Fruit fly (Drosophila melanogaster) whole organism, embryonic: ENCODE data around the gene MTF-1.
A peak's percentile ranks its signal among the peaks of the same experiment; 100 is the strongest.

Source experiments
- Abd-B ChIP-seq: fragments of 200-800 bp; sonication (Bioruptor generic); optimal IDR thresholded peaks from 2 replicates; lab custom pipeline; 2018; ENCODE audit warnings: missing biosample characterization, mild to moderate bottlenecking, missing genetic modification characterization, moderate library complexity
- Bdp1 ChIP-seq: fragments of 200-800 bp; sonication (Bioruptor generic); optimal IDR thresholded peaks from 3 replicates; lab custom pipeline; 2016; ENCODE audit warnings: missing biosample characterization, missing genetic modification characterization
- CG11093 ChIP-seq: fragments of 200-800 bp; sonication (Bioruptor generic); IDR thresholded peaks from 3 replicates; pipeline ENCODE4 v1.3.6; 2022; ENCODE audit warnings: missing biosample characterization, missing genetic modification characterization
- CG12942 ChIP-seq: fragments of 200-800 bp; sonication (Bioruptor generic); optimal IDR thresholded peaks from 3 replicates; lab custom pipeline; 2016; ENCODE audit warnings: missing biosample characterization, missing genetic modification characterization
- CG14965 ChIP-seq: fragments of 200-800 bp; sonication (Bioruptor generic); optimal IDR thresholded peaks from 2 replicates; lab custom pipeline; 2016; ENCODE audit warnings: missing biosample characterization, missing genetic modification characterization, borderline replicate concordance
- CG15514 ChIP-seq: fragments of 200-800 bp; sonication (Bioruptor generic); optimal IDR thresholded peaks from 3 replicates; lab custom pipeline; 2017; ENCODE audit warnings: missing biosample characterization, missing genetic modification characterization, mild to moderate bottlenecking, moderate library complexity, missing genetic modification reagents
- CG17361 ChIP-seq: fragments of 200-800 bp; sonication (Bioruptor generic); IDR thresholded peaks from 3 replicates; pipeline ENCODE4 v1.3.6; 2022; ENCODE audit warnings: missing biosample characterization, missing genetic modification characterization
- CG17385 ChIP-seq: fragments of 200-800 bp; sonication (Bioruptor generic); optimal IDR thresholded peaks from 3 replicates; lab custom pipeline; 2018; ENCODE audit warnings: missing biosample characterization, mild to moderate bottlenecking, missing genetic modification characterization
- CG2120 ChIP-seq: fragments of 200-800 bp; sonication (Bioruptor generic); optimal IDR thresholded peaks from 3 replicates; lab custom pipeline; 2016; ENCODE audit warnings: missing biosample characterization, missing genetic modification characterization
- CG2199 ChIP-seq: fragments of 200-800 bp; sonication (Bioruptor generic); IDR thresholded peaks from 3 replicates; pipeline ENCODE4 v1.3.6; 2022; ENCODE audit warnings: missing biosample characterization, missing genetic modification characterization
- CG34224 ChIP-seq: fragments of 200-800 bp; sonication (Bioruptor generic); IDR thresholded peaks from 3 replicates; pipeline ENCODE4 v1.3.6; 2022; ENCODE audit warnings: missing biosample characterization, missing genetic modification characterization; ENCODE audit not compliant: partially characterized antibody
- CG3726 ChIP-seq: fragments of 200-800 bp; sonication (Bioruptor generic); IDR thresholded peaks from 3 replicates; pipeline ENCODE4, ENCODE4 v1.3.6; 2022; ENCODE audit warnings: missing biosample characterization, missing genetic modification characterization
- CG42726 ChIP-seq: fragments of 200-800 bp; sonication (Bioruptor generic); IDR thresholded peaks from 2 replicates; pipeline ENCODE4 v1.3.6; 2022; ENCODE audit warnings: missing biosample characterization, missing genetic modification characterization; ENCODE audit not compliant: partially characterized antibody
- CG6272 ChIP-seq: fragments of 200-800 bp; sonication (Bioruptor generic); IDR thresholded peaks from 2 replicates; pipeline ENCODE4 v1.3.6; 2022; ENCODE audit warnings: missing biosample characterization, missing genetic modification characterization
- CG6765 ChIP-seq: fragments of 200-800 bp; sonication (Bioruptor generic); optimal IDR thresholded peaks from 3 replicates; lab custom pipeline; 2017; ENCODE audit warnings: missing biosample characterization, mild to moderate bottlenecking, missing genetic modification characterization
- CG7271 ChIP-seq: fragments of 200-800 bp; sonication (Bioruptor generic); optimal IDR thresholded peaks from 2 replicates; lab custom pipeline; 2018; ENCODE audit warnings: missing biosample characterization, mild to moderate bottlenecking, missing genetic modification characterization, moderate library complexity
- CG9797 ChIP-seq: fragments of 200-800 bp; sonication (Bioruptor generic); optimal IDR thresholded peaks from 3 replicates; lab custom pipeline; 2018; ENCODE audit warnings: missing biosample characterization, mild to moderate bottlenecking, missing genetic modification characterization
- CHES-1-like ChIP-seq: fragments of 200-800 bp; sonication (Bioruptor generic); optimal IDR thresholded peaks from 2 replicates; lab custom pipeline; 2016; ENCODE audit warnings: missing biosample characterization, missing genetic modification characterization
- Eip74EF ChIP-seq, 2 experiments: fragments of 200-800 bp in 1 of 2; fragments of >200 bp in 1 of 2; sonication (Bioruptor generic) in 1 of 2; optimal IDR thresholded peaks; 2 replicates each; lab custom pipeline; 2017 to 2019; ENCODE audit warnings: missing biosample characterization in 2 of 2, missing genetic modification characterization in 2 of 2, mild to moderate bottlenecking in 1 of 2, moderate library complexity in 1 of 2
- NC2α ChIP-seq: fragments of 200-800 bp; sonication (Bioruptor generic); optimal IDR thresholded peaks from 2 replicates; lab custom pipeline; 2016; ENCODE audit warnings: missing biosample characterization, missing genetic modification characterization
- NC2β ChIP-seq: fragments of 200-800 bp; sonication (Bioruptor generic); optimal IDR thresholded peaks from 2 replicates; lab custom pipeline; 2016; ENCODE audit warnings: missing biosample characterization, missing genetic modification characterization
- Ravus ChIP-seq: fragments of 200-800 bp; sonication (Bioruptor generic); IDR thresholded peaks from 2 replicates; pipeline ENCODE4 v1.3.6; 2022; ENCODE audit warnings: missing biosample characterization, missing genetic modification characterization
- Spps ChIP-seq: fragments of 200-800 bp; sonication (Bioruptor generic); optimal IDR thresholded peaks from 2 replicates; lab custom pipeline; 2018; ENCODE audit warnings: missing biosample characterization, mild to moderate bottlenecking, missing genetic modification characterization
- Ssrp ChIP-seq: fragments of 200-800 bp; sonication (Bioruptor generic); optimal IDR thresholded peaks from 2 replicates; lab custom pipeline; 2018; ENCODE audit warnings: missing biosample characterization, mild to moderate bottlenecking, missing genetic modification characterization, moderate library complexity
- Tbp ChIP-seq: fragments of >200 bp; optimal IDR thresholded peaks from 2 replicates; lab custom pipeline; 2018; ENCODE audit warnings: missing biosample characterization, missing genetic modification characterization
- Trl ChIP-seq, 3 experiments: fragments of >200 bp in 2 of 3; fragments of 200-800 bp in 1 of 3; sonication (Bioruptor generic) in 1 of 3; optimal IDR thresholded peaks; 2 replicates in 1 of 3; 3 replicates in 2 of 3; lab custom pipeline; 2016 to 2017; ENCODE audit warnings: missing biosample characterization in 1 of 3, missing genetic modification characterization in 1 of 3
- aop ChIP-seq: fragments of 200-800 bp; sonication (Bioruptor generic); IDR thresholded peaks from 2 replicates; pipeline ENCODE4 v1.3.6; 2022; ENCODE audit warnings: missing biosample characterization, missing genetic modification characterization
- bbx ChIP-seq: fragments of 200-800 bp; sonication (Bioruptor generic); IDR thresholded peaks from 2 replicates; pipeline ENCODE4 v1.3.6; 2022; ENCODE audit warnings: missing biosample characterization, missing genetic modification characterization; ENCODE audit not compliant: partially characterized antibody
- crol ChIP-seq: fragments of 200-800 bp; sonication (Bioruptor generic); IDR thresholded peaks from 2 replicates; pipeline ENCODE4 v1.3.6; 2022; ENCODE audit warnings: missing biosample characterization, missing genetic modification characterization
- crp ChIP-seq, 2 experiments: fragments of 200-800 bp; sonication (Bioruptor generic); optimal IDR thresholded peaks; 2 replicates in 1 of 2; 3 replicates in 1 of 2; lab custom pipeline; 2017; ENCODE audit warnings: missing biosample characterization in 2 of 2, missing genetic modification characterization in 2 of 2, mild to moderate bottlenecking in 1 of 2, moderate library complexity in 1 of 2
- dmrt99B ChIP-seq: fragments of 200-800 bp; sonication (Bioruptor generic); optimal IDR thresholded peaks from 2 replicates; lab custom pipeline; 2018; ENCODE audit warnings: missing biosample characterization, mild to moderate bottlenecking, missing genetic modification characterization, moderate library complexity
- ewg ChIP-seq: fragments of 200-800 bp; sonication (Bioruptor generic); optimal IDR thresholded peaks from 3 replicates; lab custom pipeline; 2017; ENCODE audit warnings: mild to moderate bottlenecking, missing biosample characterization, missing genetic modification reagents, missing genetic modification characterization
- fd102C ChIP-seq: fragments of 200-800 bp; sonication (Bioruptor generic); optimal IDR thresholded peaks from 2 replicates; lab custom pipeline; 2018; ENCODE audit warnings: missing biosample characterization, mild to moderate bottlenecking, missing genetic modification characterization, moderate library complexity
- fd3F ChIP-seq: fragments of 200-800 bp; sonication (Bioruptor generic); optimal IDR thresholded peaks from 2 replicates; lab custom pipeline; 2018; ENCODE audit warnings: missing biosample characterization, mild to moderate bottlenecking, missing genetic modification characterization, moderate library complexity
- jigr1 ChIP-seq: fragments of 200-800 bp; sonication (Bioruptor generic); IDR thresholded peaks from 3 replicates; pipeline ENCODE4 v1.3.6; 2022; ENCODE audit warnings: missing biosample characterization, missing genetic modification characterization
- kah ChIP-seq: fragments of 200-800 bp; sonication (Bioruptor generic); optimal IDR thresholded peaks from 2 replicates; lab custom pipeline; 2018; ENCODE audit warnings: missing biosample characterization, mild to moderate bottlenecking, missing genetic modification characterization
- lmd ChIP-seq: fragments of 200-800 bp; sonication (Bioruptor generic); IDR thresholded peaks from 2 replicates; pipeline ENCODE4 v1.3.6; 2022; ENCODE audit warnings: missing biosample characterization, missing genetic modification characterization
- luna ChIP-seq: fragments of 200-800 bp; sonication (Bioruptor generic); optimal IDR thresholded peaks from 2 replicates; lab custom pipeline; 2016; ENCODE audit warnings: missing biosample characterization, missing genetic modification characterization
- mld ChIP-seq: fragments of 200-800 bp; sonication (Bioruptor generic); IDR thresholded peaks from 3 replicates; pipeline ENCODE4 v1.3.6; 2022; ENCODE audit warnings: missing biosample characterization, missing genetic modification characterization; ENCODE audit not compliant: partially characterized antibody
- pb ChIP-seq: fragments of 200-800 bp; sonication (Bioruptor generic); optimal IDR thresholded peaks from 3 replicates; lab custom pipeline; 2016; ENCODE audit warnings: missing biosample characterization, missing genetic modification characterization
- shn ChIP-seq: fragments of 200-800 bp; sonication (Bioruptor generic); optimal IDR thresholded peaks from 3 replicates; lab custom pipeline; 2016; ENCODE audit warnings: missing biosample characterization, missing genetic modification characterization
- slbo ChIP-seq: fragments of 200-800 bp; sonication (Bioruptor generic); IDR thresholded peaks from 2 replicates; pipeline ENCODE4 v1.3.6; 2022; ENCODE audit warnings: missing biosample characterization, missing genetic modification characterization
- tio ChIP-seq: fragments of 200-800 bp; sonication (Bioruptor generic); optimal IDR thresholded peaks from 2 replicates; lab custom pipeline; 2017; ENCODE audit warnings: missing biosample characterization, missing genetic modification characterization, inconsistent platforms
- tna ChIP-seq: fragments of 200-800 bp; sonication (Bioruptor generic); IDR thresholded peaks from 2 replicates; pipeline ENCODE4 v1.3.6; 2022; ENCODE audit warnings: missing biosample characterization, missing genetic modification characterization; ENCODE audit not compliant: partially characterized antibody
- tx ChIP-seq: fragments of 200-800 bp; sonication (Bioruptor generic); optimal IDR thresholded peaks from 2 replicates; lab custom pipeline; 2016; ENCODE audit warnings: missing biosample characterization, missing genetic modification characterization
- vfl ChIP-seq: fragments of 200-800 bp; sonication (Bioruptor generic); optimal IDR thresholded peaks from 2 replicates; lab custom pipeline; 2016; ENCODE audit warnings: missing biosample characterization, missing genetic modification characterization

MTF-1 gene

dm6 chr3L:9410030-9410589, 20.0 kb upstream of the MTF-1 start (continued):
- TF ChIP-seq vfl (GFP tag; lab: Kevin White, UChicago) (no peak), bbx (GFP tag; lab: Robert Waterston, UW) (0 out of 2 replicates have a peak, but pooled peaks have one; percentile 5), CG34224 (GFP tag; lab: Robert Waterston, UW) (no peak), shn (GFP tag; lab: Kevin White, UChicago) (no peak), Bdp1 (GFP tag; lab: Kevin White, UChicago) (no peak)

dm6 chr3L:9410754-9411423, 19.2 kb upstream of the MTF-1 start, which contains the start of the genes CG4022 and Cpsf5:
Gene CG4022, minus strand, starts transcription at chr3L:9410832.
Gene Cpsf5, plus strand, starts transcription at chr3L:9411038.
- TF ChIP-seq crol (GFP tag; lab: Robert Waterston, UW), result no peak
- TF ChIP-seq luna (GFP tag; lab: Kevin White, UChicago), result no peak
- peak; percentile 89 for TF ChIP-seq CG9797 (GFP tag; lab: Kevin White, UChicago)
- TF ChIP-seq CG14965 (GFP tag; lab: Kevin White, UChicago), result no peak
- TF ChIP-seq kah (GFP tag; lab: Kevin White, UChicago), result peak; percentile 22
- peak; percentile 89 for TF ChIP-seq CG2120 (GFP tag; lab: Kevin White, UChicago)
- peak; percentile 73 for TF ChIP-seq CG12942 (GFP tag; lab: Kevin White, UChicago)
- no peak for TF ChIP-seq jigr1 (GFP tag; lab: Robert Waterston, UW)
- TF ChIP-seq tna, result no peak
- no peak for TF ChIP-seq tio (GFP tag; lab: Kevin White, UChicago)
- TF ChIP-seq CG7271 (tag; lab: Kevin White, UChicago), result peak; percentile 67
- peak; percentile 87 for TF ChIP-seq fd3F (GFP tag; lab: Kevin White, UChicago)
- TF ChIP-seq pb (GFP tag; lab: Kevin White, UChicago), result peak; percentile 31
- peak; percentile 86 for TF ChIP-seq Abd-B (GFP tag; lab: Kevin White, UChicago)
- TF ChIP-seq CG17361 (GFP tag; lab: Robert Waterston, UW), result peak; percentile 82
- peak; percentile 25; the same call in 1 of the 2 replicates for TF ChIP-seq Ravus (GFP tag; lab: Robert Waterston, UW)
- TF ChIP-seq CG11093 (GFP tag; lab: Robert Waterston, UW), result peak; percentile 76; the same call in 2 of the 3 replicates
- TF ChIP-seq NC2α, result no peak
- peak; percentile 100 for TF ChIP-seq CG15514 (GFP tag; lab: Kevin White, UChicago)
- TF ChIP-seq Ssrp (tag; lab: Kevin White, UChicago), result peak; percentile 84
- TF ChIP-seq Eip74EF (GFP tag; optimal IDR thresholded peaks at IDR 0.05; lab: Kevin White, UChicago), result peak in 1 of 2 experiments; percentile 36
- TF ChIP-seq dmrt99B (tag; lab: Kevin White, UChicago), result no peak
- TF ChIP-seq CG17385 (GFP tag; lab: Kevin White, UChicago), result peak; percentile 81
- peak; percentile 67 for TF ChIP-seq Spps
- TF ChIP-seq slbo, result peak; percentile 90
- TF ChIP-seq tx (GFP tag; lab: Kevin White, UChicago), result peak; percentile 40
- no peak for TF ChIP-seq mld
- TF ChIP-seq NC2β (GFP tag; lab: Kevin White, UChicago), result peak; percentile 44
- no peak for TF ChIP-seq fd102C
- peak; percentile 60 for TF ChIP-seq CHES-1-like (GFP tag; lab: Kevin White, UChicago)
- peak; percentile 79 for TF ChIP-seq ewg (GFP tag; lab: Kevin White, UChicago)
- no peak for TF ChIP-seq aop
- peak; percentile 26; the same call in 1 of the 3 replicates for TF ChIP-seq CG2199 (GFP tag; lab: Robert Waterston, UW)
- TF ChIP-seq Tbp (GFP tag; lab: Kevin White, UChicago), result no peak
- no peak for TF ChIP-seq CG6765 (GFP tag; lab: Kevin White, UChicago)
- TF ChIP-seq CG6272 (GFP tag; lab: Robert Waterston, UW), result peak; percentile 66
- no peak for TF ChIP-seq CG3726 (GFP tag; lab: Robert Waterston, UW)
- TF ChIP-seq crp (GFP tag; optimal IDR thresholded peaks at IDR 0.05; lab: Kevin White, UChicago), result peak in 1 of 2 experiments; percentile 53
- peak; percentile 81 for TF ChIP-seq lmd (GFP tag; lab: Robert Waterston, UW)
- no peak for TF ChIP-seq Trl (optimal IDR thresholded peaks at IDR 0.05; lab: Kevin White, UChicago)
- peak; percentile 57 for TF ChIP-seq Trl (GFP tag; optimal IDR thresholded peaks at IDR 0.05; lab: Kevin White, UChicago)
- no peak for TF ChIP-seq CG42726
